Worm (Caenorhabditis elegans): ENCODE measurements around the gene K08D8.3.

- TF ChIP-seq nhr-6 (tag; optimal IDR thresholded peaks at IDR 0.05) (no peak), unc-39 (tag; optimal IDR thresholded peaks at IDR 0.05) (no peak), unc-62 (GFP tag; optimal IDR thresholded peaks at IDR 0.05) (no peak), nhr-12 (tag; optimal IDR thresholded peaks at IDR 0.05) (no peak), nhr-11 (tag; optimal IDR thresholded peaks at IDR 0.05) (no peak), nhr-237 (tag; optimal IDR thresholded peaks at IDR 0.05) (no peak), mdl-1 (tag; optimal IDR thresholded peaks at IDR 0.05) (no peak), lsy-2 (tag; optimal IDR thresholded peaks at IDR 0.05) (no peak), elt-3 (tag; optimal IDR thresholded peaks at IDR 0.05) (no peak), blmp-1 (tag; optimal IDR thresholded peaks at IDR 0.05; ENCODE audit: insufficient read depth) (no peak), lin-39 (tag; optimal IDR thresholded peaks at IDR 0.05) (no peak), ama-1 (optimal IDR thresholded peaks at IDR 0.05) (no peak)
These were observed 14.6 kb upstream of the K08D8.3 start, which contains the start of gene C32H11.4 for ce11 chrIV:12921027-12921426.

All from whole organism, L2 larva.